Fruit fly (Drosophila melanogaster) whole organism, wandering third instar larva: ENCODE results near the gene CG43367.

Experiments
- CG9705 ChIP-seq: fragments of 200-800 bp; sonication (Bioruptor generic); optimal IDR thresholded peaks from 2 replicates; lab custom pipeline; 2018; ENCODE audit warnings: missing biosample characterization, mild to moderate bottlenecking, missing genetic modification characterization
- Jra ChIP-seq: sonication (Bioruptor generic); optimal IDR thresholded peaks from 2 replicates; lab custom pipeline; 2016; ENCODE audit warnings: missing biosample characterization, missing genetic modification characterization
- Sp1 ChIP-seq: fragments of 200-800 bp; sonication (Bioruptor generic); optimal IDR thresholded peaks from 3 replicates; lab custom pipeline; 2019; ENCODE audit warnings: missing biosample characterization, mild to moderate bottlenecking, missing genetic modification characterization, moderate library complexity
- br ChIP-seq: fragments of 200-800 bp; sonication (Bioruptor generic); optimal IDR thresholded peaks from 2 replicates; lab custom pipeline; 2016; ENCODE audit warnings: missing biosample characterization, missing genetic modification characterization
- dsf ChIP-seq: sonication (Bioruptor generic); optimal IDR thresholded peaks from 2 replicates; lab custom pipeline; 2016; ENCODE audit warnings: missing biosample characterization, missing genetic modification characterization, borderline replicate concordance
- pan ChIP-seq: fragments of >200 bp; optimal IDR thresholded peaks from 2 replicates; lab custom pipeline; 2017
- psq ChIP-seq: fragments of 200-800 bp; sonication (Bioruptor generic); optimal IDR thresholded peaks from 3 replicates; lab custom pipeline; 2017; ENCODE audit warnings: missing biosample characterization, mild to moderate bottlenecking, missing genetic modification characterization, moderate library complexity
- usp ChIP-seq: fragments of >200 bp; optimal IDR thresholded peaks from 2 replicates; lab custom pipeline; 2017; ENCODE audit warnings: missing biosample characterization, missing genetic modification characterization

DNA sequence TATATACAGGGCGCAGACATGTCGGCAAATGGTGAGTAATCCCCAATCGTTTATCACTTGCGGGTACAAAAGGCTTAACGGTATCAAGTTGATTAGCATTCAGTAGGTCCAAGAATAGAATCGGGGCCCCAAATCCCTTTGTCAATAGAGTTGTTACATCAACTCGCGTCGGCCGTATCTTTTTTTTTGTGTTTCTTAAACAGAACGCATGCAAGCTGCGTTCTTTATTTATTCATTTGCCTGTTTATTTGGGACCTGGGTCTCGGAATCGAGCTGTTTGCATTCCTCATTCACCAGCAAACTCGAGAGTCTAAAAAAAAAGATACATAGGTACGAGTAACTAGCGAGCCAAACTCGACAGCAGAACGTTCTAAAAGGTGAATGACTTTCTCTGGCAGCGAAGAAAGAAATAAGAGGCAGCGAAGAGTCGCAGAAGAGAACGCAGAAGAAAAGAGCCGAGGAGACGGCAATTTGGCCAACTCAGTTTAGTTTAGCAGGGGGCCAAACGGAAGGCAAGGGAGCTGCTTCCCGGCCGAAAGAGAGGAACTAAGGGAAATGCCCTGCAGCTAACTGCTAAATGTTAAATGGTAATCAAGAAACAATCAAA is 78.5 kb downstream of the CG43367 start:
- TF ChIP-seq CG9705, result no peak
- TF ChIP-seq dsf (GFP tag; lab: Kevin White, UChicago), result no peak
- TF ChIP-seq psq, result peak; percentile 10
- no peak for TF ChIP-seq Sp1 (GFP tag; lab: Kevin White, UChicago)
- TF ChIP-seq usp, result no peak
- no peak for TF ChIP-seq pan
- TF ChIP-seq Jra, result no peak
- TF ChIP-seq br (GFP tag; lab: Kevin White, UChicago), result no peak
